Worm (Caenorhabditis elegans): ENCODE results near the gene srj-57.

srj-57 gene

DNA sequence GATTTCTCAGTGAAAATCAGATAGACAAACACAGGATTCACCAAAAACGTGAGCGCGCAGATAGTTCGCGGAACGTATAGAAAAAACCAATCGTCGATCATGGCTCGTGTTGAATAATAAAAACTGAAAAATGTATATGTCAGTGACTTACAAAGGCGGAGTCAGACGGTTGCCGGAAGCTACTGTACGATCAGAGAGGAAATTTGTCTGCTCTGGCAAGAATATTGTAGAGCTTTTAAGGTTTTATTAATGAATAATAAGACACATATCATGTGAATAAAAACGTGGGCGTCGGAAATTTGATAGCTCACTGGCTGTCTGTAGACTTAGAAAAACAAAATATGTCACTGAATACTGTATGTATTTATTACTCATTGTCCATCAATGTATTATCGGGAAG lies at the start of gene srj-57:
srj-57 (minus strand) TSS at position 101 of the 400 bp plus-strand sequence.
- TF ChIP-seq hmg-1.1 (GFP tag; IDR thresholded peaks at IDR 0.05) (no peak), hlh-30 (tag; optimal IDR thresholded peaks at IDR 0.05; ENCODE audit: insufficient read depth) (no peak), ZK546.5 (tag; optimal IDR thresholded peaks at IDR 0.05) (no peak), vab-7 (GFP tag; IDR thresholded peaks at IDR 0.05) (no peak), unc-130 (GFP tag; optimal IDR thresholded peaks at IDR 0.05) (no peak), nhr-6 (tag; optimal IDR thresholded peaks at IDR 0.05) (no peak), lim-7 (GFP tag; IDR thresholded peaks at IDR 0.05) (no peak)

ce11 chrV:2903227-2903626 lies 47.9 kb upstream of the srj-57 start, which contains the start of gene C31B8.7:
Gene C31B8.7, minus strand, starts transcription at chrV:2903327.
- TF ChIP-seq F37D6.2 (tag; optimal IDR thresholded peaks at IDR 0.05): no peak
- TF ChIP-seq T20F7.1 (GFP tag; optimal IDR thresholded peaks at IDR 0.05): no peak
- TF ChIP-seq lin-38 (GFP tag; IDR thresholded peaks at IDR 0.05): no peak

ce11 chrV:2899867-2900266 lies 44.5 kb upstream of the srj-57 start, which contains the start of gene str-46:
Gene str-46, minus strand, starts transcription at chrV:2899967.
- TF ChIP-seq hlh-11 (tag; optimal IDR thresholded peaks at IDR 0.05): no peak
- TF ChIP-seq mxl-3 (GFP tag; optimal IDR thresholded peaks at IDR 0.05): no peak
- no peak for TF ChIP-seq lin-29 (GFP tag; IDR thresholded peaks at IDR 0.05)
- TF ChIP-seq pqm-1 (tag; optimal IDR thresholded peaks at IDR 0.05): no peak
- TF ChIP-seq snpc-1.2 (GFP tag; IDR thresholded peaks at IDR 0.05): no peak
- TF ChIP-seq F37D6.2 (tag; optimal IDR thresholded peaks at IDR 0.05): no peak
- TF ChIP-seq attf-4 (tag; optimal IDR thresholded peaks at IDR 0.05): no peak
- no peak for TF ChIP-seq zip-11 (GFP tag; IDR thresholded peaks at IDR 0.05)
- no peak for TF ChIP-seq lin-1 (GFP tag; IDR thresholded peaks at IDR 0.05)
- no peak for TF ChIP-seq lir-3 (tag; optimal IDR thresholded peaks at IDR 0.05)
- no peak for TF ChIP-seq php-3 (GFP tag; IDR thresholded peaks at IDR 0.05)
- TF ChIP-seq F26F4.8 (GFP tag; conservative IDR thresholded peaks at IDR 0.05): no peak
- TF ChIP-seq dmd-9 (GFP tag; IDR thresholded peaks at IDR 0.05): no peak
- TF ChIP-seq arid-1 (GFP tag; conservative IDR thresholded peaks at IDR 0.05): no peak
- no peak for TF ChIP-seq daf-12 (tag; optimal IDR thresholded peaks at IDR 0.05)
- TF ChIP-seq nhr-77 (tag; optimal IDR thresholded peaks at IDR 0.05): no peak

ce11 chrV:2896198-2896660 lies 40.9 kb upstream of the srj-57 start, which contains the start of gene pals-32:
Gene pals-32, plus strand, starts transcription at chrV:2896610.
- TF ChIP-seq arid-1 (GFP tag; conservative IDR thresholded peaks at IDR 0.05): no peak
- peak; percentile 69 for TF ChIP-seq pqm-1 (tag; optimal IDR thresholded peaks at IDR 0.05)
- peak; percentile 55 for TF ChIP-seq nhr-28 (tag; optimal IDR thresholded peaks at IDR 0.05)
- no peak for TF ChIP-seq daf-16 (GFP tag; optimal IDR thresholded peaks at IDR 0.05)
- peak; percentile 62 for TF ChIP-seq daf-16 (tag; optimal IDR thresholded peaks at IDR 0.05)

ce11 chrV:2892976-2893375 lies 37.6 kb upstream of the srj-57 start, which contains the start of gene srh-127:
Gene srh-127, plus strand, starts transcription at chrV:2893276.
- TF ChIP-seq zip-11 (GFP tag; IDR thresholded peaks at IDR 0.05) (no peak), F44E2.7 (GFP tag; IDR thresholded peaks at IDR 0.05) (no peak), attf-4 (tag; optimal IDR thresholded peaks at IDR 0.05) (no peak)

DNA sequence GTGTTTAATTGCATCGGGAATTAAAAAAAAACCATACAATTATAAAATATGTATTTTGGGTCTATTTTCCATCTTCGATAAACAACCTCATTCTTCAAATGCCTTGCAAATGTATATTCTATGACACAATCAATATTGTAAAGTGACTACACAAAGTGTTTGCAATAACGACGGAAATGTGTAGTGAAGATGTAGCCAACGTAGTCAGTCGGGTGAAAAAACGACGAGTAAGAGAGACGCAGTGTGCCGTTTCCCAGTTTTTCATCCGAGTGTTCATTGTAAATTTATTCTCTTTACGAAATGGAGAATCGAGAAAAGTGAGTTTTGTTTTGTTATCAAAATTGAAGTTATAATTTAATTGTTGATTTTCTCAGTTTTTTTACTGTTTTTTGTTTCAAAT lies 36.6 kb upstream of the srj-57 start, which contains the start of gene F37B4.15:
F37B4.15 (plus strand) TSS at position 301 of the 400 bp plus-strand sequence.
- no peak for TF ChIP-seq spr-3 (GFP tag; optimal IDR thresholded peaks at IDR 0.05)
- TF ChIP-seq nhr-28 (tag; optimal IDR thresholded peaks at IDR 0.05): peak; percentile 23
- no peak for TF ChIP-seq D1046.2 (GFP tag; IDR thresholded peaks at IDR 0.05)
- no peak for TF ChIP-seq dpl-1 (GFP tag; optimal IDR thresholded peaks at IDR 0.05)

All from whole organism, L4 larva.